Worm (Caenorhabditis elegans) whole organism, L1 larva: Measurements from ENCODE around the gene Y73B6BL.23.

ENCODE experiments used
- C04F5.9 ChIP-seq: sonication (generic microtip); optimal IDR thresholded peaks from 2 replicates; lab custom pipeline; 2016; ENCODE audit warnings: missing genetic modification characterization, missing compliant biosample characterization
- C34B4.2 ChIP-seq: sonication (generic microtip); optimal IDR thresholded peaks from 2 replicates; lab custom pipeline; 2017; ENCODE audit warnings: mild to moderate bottlenecking, missing genetic modification characterization, missing compliant biosample characterization
- F16B12.6 ChIP-seq: fragments of 150-350 bp; optimal IDR thresholded peaks from 2 replicates; lab custom pipeline; 2014; ENCODE audit warnings: missing biosample characterization, missing genetic modification characterization
- Y116A8C.19 ChIP-seq: sonication (generic microtip); optimal IDR thresholded peaks from 2 replicates; lab custom pipeline; 2016; ENCODE audit warnings: missing compliant biosample characterization, missing genetic modification characterization, borderline replicate concordance
- alr-1 ChIP-seq: fragments of 200-800 bp; sonication (Bioruptor generic); optimal IDR thresholded peaks from 2 replicates; lab custom pipeline; 2018; ENCODE audit warnings: borderline replicate concordance, mild to moderate bottlenecking, missing genetic modification characterization, missing compliant biosample characterization
- ama-1 ChIP-seq: fragments of 150-350 bp; optimal IDR thresholded peaks from 2 replicates; lab custom pipeline; 2014
- ceh-8 ChIP-seq: fragments of 200-800 bp; sonication (Bioruptor generic); optimal IDR thresholded peaks from 2 replicates; lab custom pipeline; 2018; ENCODE audit warnings: mild to moderate bottlenecking, missing genetic modification characterization, moderate library complexity, missing compliant biosample characterization
- ceh-90 ChIP-seq: sonication (generic microtip); optimal IDR thresholded peaks from 2 replicates; lab custom pipeline; 2016; ENCODE audit warnings: missing genetic modification characterization, missing compliant biosample characterization
- dsc-1 ChIP-seq: sonication (generic microtip); optimal IDR thresholded peaks from 2 replicates; lab custom pipeline; 2016; ENCODE audit warnings: mild to moderate bottlenecking, missing genetic modification characterization, missing compliant biosample characterization
- efl-1 ChIP-seq, 4 experiments: fragments of 150-350 bp; optimal IDR thresholded peaks in 3 of 4; peaks in 1 of 4; 1 replicate in 1 of 4; 2 replicates in 3 of 4; lab custom pipeline; 2014; ENCODE audit warnings: missing biosample characterization in 2 of 4, missing genetic modification characterization in 2 of 4, missing genetic modification reagents in 2 of 4
- efl-3 ChIP-seq: fragments of 200-800 bp; sonication (Bioruptor generic); optimal IDR thresholded peaks from 2 replicates; lab custom pipeline; 2018; ENCODE audit warnings: mild to moderate bottlenecking, missing genetic modification characterization, missing compliant biosample characterization
- egl-13 ChIP-seq: sonication (generic microtip); optimal IDR thresholded peaks from 2 replicates; lab custom pipeline; 2016; ENCODE audit warnings: missing genotype, missing genetic modification reagents, missing genetic modification characterization, missing compliant biosample characterization
- egl-27 ChIP-seq, 2 experiments: fragments of 150-350 bp in 1 of 2; sonication (generic microtip); optimal IDR thresholded peaks; 3 replicates each; lab custom pipeline; 2017 to 2018; ENCODE audit warnings: missing biosample characterization in 2 of 2, missing genetic modification characterization in 2 of 2, missing genetic modification reagents in 2 of 2
- fkh-4 ChIP-seq: sonication (generic microtip); optimal IDR thresholded peaks from 2 replicates; lab custom pipeline; 2016; ENCODE audit warnings: missing compliant biosample characterization, missing genetic modification characterization, borderline replicate concordance
- fkh-8 ChIP-seq: sonication (generic microtip); optimal IDR thresholded peaks from 2 replicates; lab custom pipeline; 2016; ENCODE audit warnings: mild to moderate bottlenecking, missing genetic modification characterization, missing compliant biosample characterization
- hpl-2 ChIP-seq: fragments of 150-350 bp; optimal IDR thresholded peaks from 2 replicates; lab custom pipeline; 2014; ENCODE audit warnings: missing biosample characterization, missing genetic modification reagents, missing genetic modification characterization
- irx-1 ChIP-seq: sonication (generic microtip); optimal IDR thresholded peaks from 2 replicates; lab custom pipeline; 2016; ENCODE audit warnings: missing genetic modification characterization, missing compliant biosample characterization
- isw-1 ChIP-seq: fragments of 200-800 bp; sonication (Bioruptor generic); IDR thresholded peaks from 2 replicates; pipeline ENCODE4 v1.3.6; 2022; ENCODE audit warnings: missing genetic modification characterization, missing compliant biosample characterization
- jun-1 ChIP-seq: fragments of 150-350 bp; optimal IDR thresholded peaks from 2 replicates; lab custom pipeline; 2014; ENCODE audit warnings: missing biosample characterization, missing genetic modification reagents, missing genetic modification characterization
- lin-14 ChIP-seq: fragments of 200-800 bp; sonication (Bioruptor generic); optimal IDR thresholded peaks from 2 replicates; lab custom pipeline; 2018; ENCODE audit warnings: mild to moderate bottlenecking, missing genetic modification characterization, moderate library complexity, missing compliant biosample characterization
- lin-15B ChIP-seq: fragments of 150-350 bp; sonication (generic microtip); optimal IDR thresholded peaks from 3 replicates; lab custom pipeline; 2014; ENCODE audit warnings: missing biosample characterization, missing genetic modification characterization
- lin-35 ChIP-seq, 2 experiments: fragments of 150-350 bp; optimal IDR thresholded peaks; 2 replicates each; lab custom pipeline; 2014; ENCODE audit warnings: missing biosample characterization in 2 of 2, missing genetic modification characterization in 2 of 2, missing genetic modification reagents in 2 of 2
- lin-39 ChIP-seq: fragments of 150-350 bp; optimal IDR thresholded peaks from 2 replicates; lab custom pipeline; 2014; ENCODE audit warnings: missing biosample characterization, missing genetic modification reagents, missing genetic modification characterization
- lir-3 ChIP-seq: sonication (generic microtip); optimal IDR thresholded peaks from 2 replicates; lab custom pipeline; 2016; ENCODE audit warnings: mild to moderate bottlenecking, missing genetic modification characterization, moderate library complexity, missing compliant biosample characterization; ENCODE audit not compliant: poor library complexity
- lsy-2 ChIP-seq, 2 experiments: fragments of 150-350 bp; optimal IDR thresholded peaks; 2 replicates each; lab custom pipeline; 2014; ENCODE audit warnings: missing biosample characterization in 2 of 2, missing genetic modification characterization in 2 of 2
- mab-9 ChIP-seq: fragments of 200-800 bp; sonication (Bioruptor generic); IDR thresholded peaks from 2 replicates; pipeline ENCODE4 v1.3.6; 2022; ENCODE audit warnings: missing genetic modification reagents, missing genetic modification characterization, missing compliant biosample characterization
- mef-2 ChIP-seq: fragments of 150-350 bp; optimal IDR thresholded peaks from 2 replicates; lab custom pipeline; 2014; ENCODE audit warnings: missing biosample characterization, missing genetic modification characterization
- mep-1 ChIP-seq: fragments of 150-350 bp; optimal IDR thresholded peaks from 2 replicates; lab custom pipeline; 2014; ENCODE audit warnings: missing biosample characterization, missing genetic modification characterization
- nhr-11 ChIP-seq: fragments of 150-350 bp; optimal IDR thresholded peaks from 2 replicates; lab custom pipeline; 2014; ENCODE audit warnings: missing biosample characterization, missing genetic modification characterization
- nhr-12 ChIP-seq: sonication (generic microtip); optimal IDR thresholded peaks from 2 replicates; lab custom pipeline; 2017; ENCODE audit warnings: missing biosample characterization, missing genetic modification characterization
- nhr-20 ChIP-seq: sonication (generic microtip); optimal IDR thresholded peaks from 2 replicates; lab custom pipeline; 2016; ENCODE audit warnings: mild to moderate bottlenecking, missing genetic modification characterization, missing compliant biosample characterization
- nhr-237 ChIP-seq: fragments of 150-350 bp; optimal IDR thresholded peaks from 2 replicates; lab custom pipeline; 2014; ENCODE audit warnings: missing biosample characterization, missing genetic modification characterization
- nhr-28 ChIP-seq: fragments of 150-350 bp; optimal IDR thresholded peaks from 2 replicates; lab custom pipeline; 2014; ENCODE audit warnings: missing biosample characterization, missing genetic modification characterization
- nhr-47 ChIP-seq: sonication (generic microtip); optimal IDR thresholded peaks from 2 replicates; lab custom pipeline; 2016; ENCODE audit warnings: mild to moderate bottlenecking, missing genetic modification characterization, moderate library complexity, missing compliant biosample characterization
- nhr-71 ChIP-seq: sonication (generic microtip); optimal IDR thresholded peaks from 2 replicates; lab custom pipeline; 2016; ENCODE audit warnings: mild to moderate bottlenecking, missing genetic modification characterization, moderate library complexity, missing compliant biosample characterization
- nhr-76 ChIP-seq: sonication (generic microtip); optimal IDR thresholded peaks from 2 replicates; lab custom pipeline; 2017; ENCODE audit warnings: missing biosample characterization, missing genetic modification characterization
- nhr-77 ChIP-seq: fragments of 150-350 bp; optimal IDR thresholded peaks from 2 replicates; lab custom pipeline; 2014; ENCODE audit warnings: missing biosample characterization, missing genetic modification characterization
- nhr-90 ChIP-seq: sonication (generic microtip); optimal IDR thresholded peaks from 2 replicates; lab custom pipeline; 2016; ENCODE audit warnings: mild to moderate bottlenecking, missing genetic modification characterization, missing compliant biosample characterization; ENCODE audit not compliant: poor library complexity
- pqm-1 ChIP-seq: sonication (generic microtip); optimal IDR thresholded peaks from 3 replicates; lab custom pipeline; 2017; ENCODE audit warnings: missing biosample characterization, missing genetic modification characterization
- rnt-1 ChIP-seq: sonication (generic microtip); optimal IDR thresholded peaks from 2 replicates; lab custom pipeline; 2016; ENCODE audit warnings: mild to moderate bottlenecking, missing genetic modification characterization, moderate library complexity, missing compliant biosample characterization
- snpc-4 ChIP-seq: fragments of 150-350 bp; optimal IDR thresholded peaks from 2 replicates; lab custom pipeline; 2014; ENCODE audit warnings: missing biosample characterization, missing genetic modification characterization
- snu-23 ChIP-seq: sonication (generic microtip); optimal IDR thresholded peaks from 2 replicates; lab custom pipeline; 2016; ENCODE audit warnings: missing genetic modification characterization, missing compliant biosample characterization
- sox-4 ChIP-seq: sonication (generic microtip); optimal IDR thresholded peaks from 2 replicates; lab custom pipeline; 2016; ENCODE audit warnings: missing genetic modification characterization, missing compliant biosample characterization
- sptf-1 ChIP-seq: fragments of 150-350 bp; optimal IDR thresholded peaks from 2 replicates; lab custom pipeline; 2014; ENCODE audit warnings: missing biosample characterization, missing genetic modification characterization
- sup-37 ChIP-seq: fragments of 200-800 bp; sonication (Bioruptor generic); optimal IDR thresholded peaks from 2 replicates; lab custom pipeline; 2018; ENCODE audit warnings: mild to moderate bottlenecking, missing genetic modification characterization, missing compliant biosample characterization
- tbx-2 ChIP-seq: sonication (generic microtip); optimal IDR thresholded peaks from 2 replicates; lab custom pipeline; 2016; ENCODE audit warnings: missing genetic modification characterization, missing compliant biosample characterization
- tlp-1 ChIP-seq: fragments of 150-350 bp; optimal IDR thresholded peaks from 2 replicates; lab custom pipeline; 2014; ENCODE audit warnings: missing biosample characterization, missing genetic modification characterization
- unc-130 ChIP-seq: fragments of 150-350 bp; optimal IDR thresholded peaks from 2 replicates; lab custom pipeline; 2017; ENCODE audit warnings: missing biosample characterization, missing genetic modification characterization, inconsistent platforms
- unc-30 ChIP-seq: sonication (generic microtip); optimal IDR thresholded peaks from 2 replicates; lab custom pipeline; 2017; ENCODE audit warnings: missing biosample characterization, missing genetic modification characterization
- unc-62 ChIP-seq: fragments of 150-350 bp; optimal IDR thresholded peaks from 2 replicates; lab custom pipeline; 2014; ENCODE audit warnings: missing biosample characterization, missing genetic modification reagents, missing genetic modification characterization
- unc-86 ChIP-seq: sonication (generic microtip); optimal IDR thresholded peaks from 2 replicates; lab custom pipeline; 2016; ENCODE audit warnings: missing genetic modification characterization, missing compliant biosample characterization
- unc-98 ChIP-seq: fragments of 200-800 bp; sonication (Bioruptor generic); IDR thresholded peaks from 2 replicates; pipeline ENCODE4 v1.3.6; 2022; ENCODE audit warnings: missing genetic modification characterization, missing compliant biosample characterization
- vab-15 ChIP-seq: sonication (generic microtip); optimal IDR thresholded peaks from 2 replicates; lab custom pipeline; 2017; ENCODE audit warnings: missing genotype, mild to moderate bottlenecking, missing genetic modification characterization, missing compliant biosample characterization
- xbp-1 ChIP-seq: sonication (generic microtip); optimal IDR thresholded peaks from 2 replicates; lab custom pipeline; 2016; ENCODE audit warnings: missing genetic modification characterization, missing compliant biosample characterization

The Y73B6BL.23 gene

DNA sequence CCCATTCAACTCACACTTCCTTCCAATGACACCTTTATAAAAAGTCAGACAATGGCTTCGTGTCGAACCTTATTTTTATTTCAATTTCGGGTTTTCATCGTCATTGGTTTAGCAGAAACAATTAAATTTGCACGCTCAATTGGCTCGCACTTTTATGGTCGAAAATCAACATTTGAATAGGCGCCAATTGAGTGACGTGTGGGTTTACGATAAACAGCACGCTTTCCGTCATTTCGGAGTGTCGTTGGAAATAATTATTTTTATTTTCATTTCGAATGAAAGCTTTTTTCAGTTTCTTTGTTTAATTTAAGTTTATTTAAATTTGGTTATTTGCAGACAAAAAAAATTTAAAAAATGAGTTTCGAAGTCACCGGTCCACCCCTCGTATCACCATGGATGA is 3.7 kb downstream of the Y73B6BL.23 start, which contains the start of gene exos-2:
TSS of gene exos-2 (plus strand) at position 330 of the 400 bp plus-strand sequence.
- TF ChIP-seq unc-86 (tag; lab: Kevin White, UChicago) = peak; percentile 60
- TF ChIP-seq snu-23 (GFP tag; lab: Kevin White, UChicago) = peak; percentile 73
- no peak for TF ChIP-seq sox-4 (tag; lab: Kevin White, UChicago)
- TF ChIP-seq rnt-1 = peak; percentile 80
- TF ChIP-seq alr-1 (tag; lab: Kevin White, UChicago) = no peak
- TF ChIP-seq nhr-71 (tag; lab: Kevin White, UChicago) = peak; percentile 77
- peak; percentile 85 to 97 for TF ChIP-seq efl-1 (optimal IDR thresholded peaks at IDR 0.05; lab: Kevin White, UChicago)
- peak; percentile 97 to 99 for TF ChIP-seq efl-1 (GFP tag; optimal IDR thresholded peaks at IDR 0.05 in 1 of 2; lab: Kevin White, UChicago)
- peak; percentile 61 for TF ChIP-seq F16B12.6 (tag; lab: Kevin White, UChicago)
- TF ChIP-seq lin-15B (tag; lab: Kevin White, UChicago) = peak; percentile 73
- no peak for TF ChIP-seq lin-39 (tag; lab: Kevin White, UChicago)
- TF ChIP-seq unc-62 (GFP tag; lab: Kevin White, UChicago) = no peak
- peak; percentile 13 for TF ChIP-seq lir-3
- peak; percentile 65 for TF ChIP-seq xbp-1 (tag; lab: Kevin White, UChicago)
- peak; percentile 98 to 99 for TF ChIP-seq lin-35 (GFP tag; optimal IDR thresholded peaks at IDR 0.05; lab: Kevin White, UChicago)
- TF ChIP-seq hpl-2 (GFP tag; lab: Kevin White, UChicago) = no peak
- TF ChIP-seq Y116A8C.19 = no peak
- peak; percentile 41 for TF ChIP-seq irx-1 (tag; lab: Kevin White, UChicago)
- TF ChIP-seq pqm-1 (tag; lab: Kevin White, UChicago) = no peak
- TF ChIP-seq unc-30 (tag; lab: Kevin White, UChicago) = no peak
- TF ChIP-seq efl-3 (GFP tag; lab: Kevin White, UChicago) = no peak
- TF ChIP-seq ceh-8 (GFP tag; lab: Kevin White, UChicago) = peak; percentile 22
- peak; percentile 49 for TF ChIP-seq nhr-90 (tag; lab: Kevin White, UChicago)
- TF ChIP-seq ceh-90 (tag; lab: Kevin White, UChicago) = no peak
- TF ChIP-seq nhr-76 (tag; lab: Kevin White, UChicago) = no peak
- TF ChIP-seq isw-1 (GFP tag; lab: Robert Waterston, UW) = peak; percentile 69
- TF ChIP-seq fkh-4 (tag; lab: Kevin White, UChicago) = no peak
- no peak for TF ChIP-seq nhr-12 (tag; lab: Kevin White, UChicago)
- TF ChIP-seq sup-37 (GFP tag; lab: Kevin White, UChicago) = no peak
- no peak for TF ChIP-seq lin-14
- TF ChIP-seq nhr-28 (tag; lab: Kevin White, UChicago) = no peak
- TF ChIP-seq lsy-2 (tag; optimal IDR thresholded peaks at IDR 0.05; lab: Kevin White, UChicago) = peak; percentile 75 to 87
- TF ChIP-seq nhr-237 (tag; lab: Kevin White, UChicago) = no peak
- no peak for TF ChIP-seq jun-1 (tag; lab: Kevin White, UChicago)
- TF ChIP-seq dsc-1 (tag; lab: Kevin White, UChicago) = peak; percentile 47
- TF ChIP-seq ama-1 (lab: Kevin White, UChicago) = no peak
- TF ChIP-seq snpc-4 = no peak
- TF ChIP-seq unc-98 (GFP tag; lab: Robert Waterston, UW) = no peak
- TF ChIP-seq C04F5.9 (tag; lab: Kevin White, UChicago) = peak; percentile 19
- TF ChIP-seq vab-15 (tag; lab: Kevin White, UChicago) = no peak
- TF ChIP-seq mep-1 (tag; lab: Kevin White, UChicago) = peak; percentile 65
- TF ChIP-seq nhr-11 (tag; lab: Kevin White, UChicago) = no peak
- peak; percentile 77 for TF ChIP-seq nhr-47 (tag; lab: Kevin White, UChicago)
- peak; percentile 62 for TF ChIP-seq nhr-20 (tag; lab: Kevin White, UChicago)
- no peak for TF ChIP-seq mef-2 (tag; lab: Kevin White, UChicago)
- no peak for TF ChIP-seq mab-9 (GFP tag; lab: Robert Waterston, UW)
- peak; percentile 60 for TF ChIP-seq tbx-2 (tag; lab: Kevin White, UChicago)
- no peak for TF ChIP-seq C34B4.2 (tag; lab: Kevin White, UChicago)
- no peak for TF ChIP-seq egl-27 (tag; optimal IDR thresholded peaks at IDR 0.05; lab: Kevin White, UChicago)
- peak; percentile 81 for TF ChIP-seq unc-130 (tag; lab: Kevin White, UChicago)
- no peak for TF ChIP-seq sptf-1 (tag; lab: Kevin White, UChicago)
- TF ChIP-seq fkh-8 = no peak
- TF ChIP-seq tlp-1 (tag; lab: Kevin White, UChicago) = no peak
- no peak for TF ChIP-seq egl-13 (tag; lab: Kevin White, UChicago)
- TF ChIP-seq nhr-77 = peak; percentile 55
